Worm (Caenorhabditis elegans): ENCODE results near the gene aqp-11.

Gene aqp-11

DNA sequence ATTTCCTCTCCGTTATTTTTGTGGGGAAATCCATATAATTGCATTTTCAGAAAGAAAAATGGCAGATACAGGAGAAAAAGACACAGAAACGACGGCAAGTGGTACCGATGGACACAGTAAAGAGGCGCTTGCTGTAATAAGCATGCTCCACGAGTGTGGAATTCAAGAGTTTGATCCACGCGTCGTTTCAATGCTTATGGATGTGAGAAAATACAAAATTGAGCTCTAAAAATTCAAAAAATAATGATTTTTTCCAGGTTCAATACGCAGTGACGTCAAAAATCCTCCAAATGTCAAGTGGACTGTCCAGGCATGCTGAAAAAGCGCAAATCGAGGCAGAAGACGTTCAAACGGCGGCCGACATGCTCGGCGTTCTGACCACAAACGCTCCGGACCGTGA, 48.9 kb upstream of the aqp-11 start, which contains the start of gene taf-9 (continued):
- TF ChIP-seq ztf-25 (GFP tag; IDR thresholded peaks at IDR 0.05) (no peak), dox-1 (GFP tag; IDR thresholded peaks at IDR 0.05) (no peak), atf-7 (tag; optimal IDR thresholded peaks at IDR 0.05) (no peak), ZK185.1 (tag; optimal IDR thresholded peaks at IDR 0.05; ENCODE audit: poor library complexity, severe bottlenecking) (no peak), cebp-2 (GFP tag; IDR thresholded peaks at IDR 0.05) (no peak), somi-1 (GFP tag; optimal IDR thresholded peaks at IDR 0.05) (no peak), attf-6 (GFP tag; IDR thresholded peaks at IDR 0.05) (0 out of 2 replicates have a peak, but pooled peaks have one; percentile 21), ceh-100 (GFP tag; IDR thresholded peaks at IDR 0.05) (no peak), let-526 (GFP tag; IDR thresholded peaks at IDR 0.05) (no peak), lir-1 (GFP tag; conservative IDR thresholded peaks at IDR 0.05) (no peak), cebp-1 (GFP tag; IDR thresholded peaks at IDR 0.05) (no peak), cebp-1 (tag; optimal IDR thresholded peaks at IDR 0.05) (peak; percentile 14), xnd-1 (tag; optimal IDR thresholded peaks at IDR 0.05) (no peak), gei-17 (GFP tag; optimal IDR thresholded peaks at IDR 0.05) (no peak), lsl-1 (GFP tag; optimal IDR thresholded peaks at IDR 0.05) (no peak), B0019.2 (GFP tag; conservative IDR thresholded peaks at IDR 0.05) (no peak)

DNA sequence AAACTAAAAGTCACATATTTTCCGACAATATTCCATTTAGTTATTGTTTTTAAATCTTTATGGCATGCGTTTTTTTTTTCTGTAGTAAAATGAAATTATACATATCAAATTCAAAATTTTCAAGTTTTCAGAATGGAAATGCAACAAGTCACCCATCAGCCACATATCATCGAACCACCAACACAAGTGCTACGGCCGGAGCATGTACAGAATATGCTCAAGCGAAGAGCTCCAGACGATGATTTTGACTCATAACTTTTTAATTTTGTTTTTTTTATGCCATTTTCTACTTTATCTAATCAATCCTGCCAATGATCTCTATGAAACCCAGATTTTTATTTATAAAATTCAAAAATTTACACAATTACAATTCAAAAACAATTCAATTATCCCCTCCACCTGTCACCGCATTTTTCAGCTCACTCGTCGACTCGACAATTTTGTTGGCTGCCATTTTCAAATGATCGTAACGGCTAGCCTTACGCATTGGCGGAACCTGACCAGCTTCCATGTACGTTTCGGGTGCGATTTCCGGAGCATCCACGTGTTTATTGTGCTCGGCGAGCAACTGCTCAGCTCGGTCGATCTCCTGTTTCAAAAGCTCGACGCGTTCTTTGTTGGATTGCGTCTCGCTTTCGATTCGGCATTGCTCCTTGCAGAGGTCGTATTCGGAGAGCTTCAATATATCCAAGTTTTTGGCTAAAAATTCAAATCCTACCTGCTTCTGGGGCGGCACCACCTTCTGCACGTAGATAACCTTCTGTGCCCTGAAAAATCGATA, 47.2 kb upstream of the aqp-11 start:
- TF ChIP-seq atf-7 (tag; optimal IDR thresholded peaks at IDR 0.05) (peak; percentile 49), sea-2 (GFP tag; IDR thresholded peaks at IDR 0.05) (no peak), dpff-1 (tag; optimal IDR thresholded peaks at IDR 0.05) (no peak), die-1 (tag; optimal IDR thresholded peaks at IDR 0.05) (peak; percentile 26), somi-1 (GFP tag; optimal IDR thresholded peaks at IDR 0.05) (no peak), ztf-28 (GFP tag; IDR thresholded peaks at IDR 0.05) (no peak), nhr-80 (tag; optimal IDR thresholded peaks at IDR 0.05) (no peak), tbp1 (GFP tag; optimal IDR thresholded peaks at IDR 0.05) (peak; percentile 27), snpc-4 (GFP tag; optimal IDR thresholded peaks at IDR 0.05) (no peak), snpc-4 (tag; optimal IDR thresholded peaks at IDR 0.05) (no peak), xnd-1 (tag; optimal IDR thresholded peaks at IDR 0.05) (no peak), madf-3 (GFP tag; IDR thresholded peaks at IDR 0.05) (0 out of 2 replicates have a peak, but pooled peaks have one; percentile 52), zfh-2 (GFP tag; conservative IDR thresholded peaks at IDR 0.05) (peak; percentile 79), aptf-3 (GFP tag; IDR thresholded peaks at IDR 0.05) (no peak), him-1 (tag; optimal IDR thresholded peaks at IDR 0.05) (no peak), F55B11.4 (tag; optimal IDR thresholded peaks at IDR 0.05; ENCODE audit: borderline replicate concordance, insufficient read depth) (no peak), athp-1 (tag; optimal IDR thresholded peaks at IDR 0.05) (no peak), lin-54 (GFP tag; optimal IDR thresholded peaks at IDR 0.05) (peak; percentile 29), T26A5.8 (tag; optimal IDR thresholded peaks at IDR 0.05) (peak; percentile 6), Y53F4B.3 (GFP tag; IDR thresholded peaks at IDR 0.05) (no peak), egrh-3 (GFP tag; IDR thresholded peaks at IDR 0.05) (0 out of 2 replicates have a peak, but pooled peaks have one; percentile 12), lin-26 (GFP tag; IDR thresholded peaks at IDR 0.05) (peak; percentile 38; the same call in 1 of the 2 replicates), nhr-120 (GFP tag; IDR thresholded peaks at IDR 0.05) (no peak), cebp-1 (GFP tag; IDR thresholded peaks at IDR 0.05) (0 out of 2 replicates have a peak, but pooled peaks have one; percentile 7), cebp-1 (tag; optimal IDR thresholded peaks at IDR 0.05) (peak; percentile 53), akir-1 (GFP tag; optimal IDR thresholded peaks at IDR 0.05) (no peak), nhr-90 (tag; optimal IDR thresholded peaks at IDR 0.05) (peak; percentile 60), ztf-25 (GFP tag; IDR thresholded peaks at IDR 0.05) (no peak), B0336.3 (GFP tag; IDR thresholded peaks at IDR 0.05) (peak; percentile 91), lsl-1 (GFP tag; optimal IDR thresholded peaks at IDR 0.05) (no peak), C17E4.6 (GFP tag; IDR thresholded peaks at IDR 0.05) (no peak), C06A6.2 (GFP tag; conservative IDR thresholded peaks at IDR 0.05) (no peak), nfya-1 (tag; optimal IDR thresholded peaks at IDR 0.05; ENCODE audit: borderline replicate concordance, insufficient read depth) (no peak), snpc-1.3 (tag; optimal IDR thresholded peaks at IDR 0.05; ENCODE audit: insufficient read depth) (no peak), hrde-1 (tag; optimal IDR thresholded peaks at IDR 0.05; ENCODE audit: borderline replicate concordance) (peak; percentile 28), Y67H2A.10 (GFP tag; conservative IDR thresholded peaks at IDR 0.05) (no peak)
